Fruit fly (Drosophila melanogaster): ENCODE data around the gene mtd.

DNA sequence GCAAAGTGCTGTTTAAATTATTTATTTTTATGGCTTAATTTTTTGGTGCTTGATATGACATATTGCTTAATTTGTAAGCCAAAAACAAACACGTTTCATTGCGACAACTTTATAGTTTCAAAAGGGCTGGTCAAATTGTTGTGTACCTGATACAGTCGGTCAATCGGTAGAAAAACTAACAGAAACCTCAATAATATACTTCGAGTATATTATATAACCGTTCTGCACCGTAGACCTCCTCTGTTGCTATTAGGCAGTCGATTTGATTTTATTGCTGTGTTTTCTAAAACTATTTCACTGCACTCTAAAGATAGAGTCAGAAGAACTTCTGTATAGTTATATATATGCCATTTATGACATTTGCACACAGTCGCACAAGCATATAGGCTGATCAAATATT is 40.0 kb downstream of the mtd start:
- TF ChIP-seq h (optimal IDR thresholded peaks at IDR 0.05) (no peak), insv (optimal IDR thresholded peaks at IDR 0.05) (no peak), psq (optimal IDR thresholded peaks at IDR 0.05) (no peak)

Data from Kc167 (cell line).